Worm (Caenorhabditis elegans) whole organism, L4 larva: Measurements from ENCODE around the gene mex-5.

ENCODE experiments used
- ceh-62 ChIP-seq: sonication (generic microtip); optimal IDR thresholded peaks from 2 replicates; lab custom pipeline; 2017; ENCODE audit warnings: missing biosample characterization, missing genetic modification characterization
- nhr-102 ChIP-seq: sonication (generic microtip); optimal IDR thresholded peaks from 2 replicates; lab custom pipeline; 2016; ENCODE audit warnings: mild to moderate bottlenecking, missing genetic modification characterization, moderate library complexity, missing compliant biosample characterization
- pha-4 ChIP-seq, 2 experiments: fragments of 150-350 bp in 1 of 2; fragments of 200-800 bp in 1 of 2; sonication (Bioruptor generic) in 1 of 2; IDR thresholded peaks in 1 of 2; optimal IDR thresholded peaks in 1 of 2; 2 replicates each; pipeline versions ENCODE4 v1.3.6 to Lab custom; 2014 to 2022; ENCODE audit warnings: missing genetic modification characterization in 2 of 2, missing genetic modification reagents in 2 of 2, missing biosample characterization in 1 of 2, missing compliant biosample characterization in 1 of 2
- unc-39 ChIP-seq: sonication (generic microtip); optimal IDR thresholded peaks from 2 replicates; lab custom pipeline; 2017; ENCODE audit warnings: missing biosample characterization, missing genetic modification characterization

DNA sequence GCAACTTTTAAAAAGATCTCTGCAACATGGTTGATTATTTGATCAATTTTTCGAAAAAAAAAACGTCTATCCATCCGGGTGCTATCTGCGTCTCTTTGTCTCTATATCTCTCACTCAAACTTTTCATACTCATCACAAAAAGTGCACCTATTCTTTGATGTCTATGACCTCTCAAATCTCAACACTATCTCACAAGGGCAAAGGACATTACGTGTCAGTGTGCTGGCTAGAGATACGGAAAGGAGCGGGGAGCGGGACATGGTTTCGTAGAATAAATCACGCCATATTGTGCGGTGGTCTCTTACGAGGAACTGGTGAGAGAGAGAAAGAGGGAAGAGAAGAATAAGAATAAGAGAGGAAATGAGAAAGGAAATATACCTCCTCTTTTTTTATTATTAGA lies 31.1 kb upstream of the mex-5 start:
- TF ChIP-seq pha-4 (GFP tag; IDR thresholded peaks at IDR 0.05; lab: Robert Waterston, UW) (0 out of 2 replicates have a peak, but pooled peaks have one; percentile 35), pha-4 (tag; optimal IDR thresholded peaks at IDR 0.05; lab: Kevin White, UChicago) (no peak), unc-39 (tag; lab: Kevin White, UChicago) (no peak), nhr-102 (tag; lab: Kevin White, UChicago) (peak; percentile 82), ceh-62 (tag; lab: Kevin White, UChicago) (no peak)
